Fruit fly (Drosophila melanogaster) S2 (cell line): Measurements from ENCODE around the gene CG8927.

Experiments
- CG8478 ChIP-seq: fragments of >200 bp; optimal IDR thresholded peaks from 2 replicates; lab custom pipeline; 2018
- CTCF ChIP-seq, 2 experiments: fragments of >200 bp; optimal IDR thresholded peaks; 2 replicates each; lab custom pipeline; 2018

dm6 chr3R:16173500-16173899 is 7.3 kb upstream of the CG8927 start:
- TF ChIP-seq CG8478 (lab: Kevin White, UChicago), result no peak
- TF ChIP-seq CTCF (optimal IDR thresholded peaks at IDR 0.05; lab: Kevin White, UChicago), result no peak
